Worm (Caenorhabditis elegans) whole organism, late embryonic: ENCODE measurements around the gene ubh-1.

Source experiments
- F13H6.1 ChIP-seq: sonication (generic microtip); optimal IDR thresholded peaks from 2 replicates; lab custom pipeline; 2016; ENCODE audit warnings: missing genetic modification characterization, missing compliant biosample characterization
- ceh-48 ChIP-seq: sonication (generic microtip); optimal IDR thresholded peaks from 2 replicates; lab custom pipeline; 2016; ENCODE audit warnings: missing genetic modification characterization, inconsistent platforms, missing compliant biosample characterization
- fkh-10 ChIP-seq: fragments of 150-350 bp; optimal IDR thresholded peaks from 2 replicates; lab custom pipeline; 2014; ENCODE audit warnings: missing biosample characterization, missing genetic modification reagents, missing genetic modification characterization
- pat-9 ChIP-seq: fragments of 200-800 bp; sonication (Bioruptor generic); optimal IDR thresholded peaks from 2 replicates; lab custom pipeline; 2018; ENCODE audit warnings: mild to moderate bottlenecking, missing genetic modification characterization, moderate library complexity, missing compliant biosample characterization

- no peak for TF ChIP-seq fkh-10 (GFP tag; lab: Kevin White, UChicago)
- no peak for TF ChIP-seq pat-9 (tag; lab: Kevin White, UChicago)
- TF ChIP-seq F13H6.1 (tag; lab: Kevin White, UChicago) = no peak
- TF ChIP-seq ceh-48 (tag; lab: Kevin White, UChicago) = no peak
Measured at ce11 chrV:6557035-6557434, 45.8 kb upstream of the ubh-1 start, which contains the start of gene spp-27.
